Fruit fly (Drosophila melanogaster): ENCODE results near the gene Syx17.

Gene Syx17

DNA sequence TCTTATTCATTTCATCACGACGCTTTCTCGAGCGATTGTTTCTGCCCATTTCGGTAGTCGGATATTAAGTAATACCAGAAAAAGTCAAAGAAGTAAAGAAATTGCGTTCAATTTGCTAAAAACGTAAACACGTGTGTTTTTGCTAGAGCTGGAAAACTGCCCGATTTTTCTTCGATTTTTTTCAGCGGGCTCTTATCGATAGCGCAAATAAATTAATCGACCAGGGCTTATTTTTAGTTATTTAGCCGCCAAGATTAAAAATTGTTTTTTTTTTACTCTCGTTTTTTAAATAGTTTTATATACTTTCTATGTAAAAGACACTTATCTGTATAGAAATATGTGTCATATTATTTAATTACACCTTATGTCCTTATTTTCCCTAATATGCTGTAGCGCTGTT is 2.6 kb downstream of the Syx17 start, which contains the start of gene CG15019 (continued):
- TF ChIP-seq ci (GFP tag; IDR thresholded peaks at IDR 0.05): no peak
- TF ChIP-seq CG13424 (tag; optimal IDR thresholded peaks at IDR 0.05): no peak
- TF ChIP-seq jigr1 (GFP tag; IDR thresholded peaks at IDR 0.05): no peak
- TF ChIP-seq CG34224 (GFP tag; IDR thresholded peaks at IDR 0.05; ENCODE audit: partially characterized antibody): peak; percentile 72
- peak; percentile 65 for TF ChIP-seq CG6791 (GFP tag; IDR thresholded peaks at IDR 0.05; ENCODE audit: partially characterized antibody)
- TF ChIP-seq YL-1 (GFP tag; optimal IDR thresholded peaks at IDR 0.05): peak; percentile 64
- no peak for TF ChIP-seq CG2678 (tag; optimal IDR thresholded peaks at IDR 0.05)
- peak; percentile 76; the same call in 1 of the 2 replicates for TF ChIP-seq sna (GFP tag; IDR thresholded peaks at IDR 0.05; ENCODE audit: partially characterized antibody)
- TF ChIP-seq CG2129 (GFP tag; IDR thresholded peaks at IDR 0.05; ENCODE audit: partially characterized antibody): peak; percentile 55; the same call in 1 of the 2 replicates
- peak; percentile 84 for TF ChIP-seq CG7928 (GFP tag; optimal IDR thresholded peaks at IDR 0.05)
- TF ChIP-seq Max (GFP tag; optimal IDR thresholded peaks at IDR 0.05): peak; percentile 30
- no peak for TF ChIP-seq C15 (GFP tag; IDR thresholded peaks at IDR 0.05)
- peak; percentile 62 for TF ChIP-seq vnd (GFP tag; IDR thresholded peaks at IDR 0.05; ENCODE audit: partially characterized antibody)
- TF ChIP-seq Pdp1 (GFP tag; optimal IDR thresholded peaks at IDR 0.05): peak in 1 of 2 experiments; percentile 6
- peak; percentile 41; the same call in 1 of the 2 replicates for TF ChIP-seq E2f1 (GFP tag; IDR thresholded peaks at IDR 0.05)
- no peak for TF ChIP-seq ase (GFP tag; IDR thresholded peaks at IDR 0.05)
- no peak for TF ChIP-seq CG15696 (tag; optimal IDR thresholded peaks at IDR 0.05)
- peak in 1 of 2 experiments; percentile 60 for TF ChIP-seq Hr78 (GFP tag; optimal IDR thresholded peaks at IDR 0.05)
- peak; percentile 10 for TF ChIP-seq trem (tag; optimal IDR thresholded peaks at IDR 0.05)
- TF ChIP-seq nerfin-2 (GFP tag; IDR thresholded peaks at IDR 0.05; ENCODE audit: partially characterized antibody): 0 out of 2 replicates have a peak, but pooled peaks have one; percentile 51
- no peak for TF ChIP-seq CG4707 (GFP tag; optimal IDR thresholded peaks at IDR 0.05)
- peak; percentile 75 for TF ChIP-seq hbn (GFP tag; IDR thresholded peaks at IDR 0.05; ENCODE audit: partially characterized antibody)

dm6 chr3L:4406653-4407257 is 3.5 kb downstream of the Syx17 start, which contains the start of gene TP53INP:
Gene TP53INP (plus strand): TSS chr3L:4406943.
- TF ChIP-seq CG4404 (GFP tag; IDR thresholded peaks at IDR 0.05) (peak; percentile 69), nom (GFP tag; optimal IDR thresholded peaks at IDR 0.05) (peak; percentile 29), ham (GFP tag; IDR thresholded peaks at IDR 0.05) (no peak), CG15601 (tag; optimal IDR thresholded peaks at IDR 0.05) (peak; percentile 84), CG6683 (GFP tag; optimal IDR thresholded peaks at IDR 0.05) (peak; percentile 63), fru (optimal IDR thresholded peaks at IDR 0.05) (no peak), mam (GFP tag; optimal IDR thresholded peaks at IDR 0.05) (peak; percentile 50), CG12391 (tag; optimal IDR thresholded peaks at IDR 0.05) (peak; percentile 93), CG9932 (GFP tag; IDR thresholded peaks at IDR 0.05) (peak; percentile 68; the same call in 1 of the 2 replicates), az2 (GFP tag; optimal IDR thresholded peaks at IDR 0.05) (peak; percentile 91), caup (GFP tag; optimal IDR thresholded peaks at IDR 0.05; ENCODE audit: severe bottlenecking) (peak; percentile 86), tap (tag; optimal IDR thresholded peaks at IDR 0.05) (peak; percentile 68), CTCF (GFP tag; optimal IDR thresholded peaks at IDR 0.05) (peak; percentile 33), CG12104 (GFP tag; optimal IDR thresholded peaks at IDR 0.05) (peak; percentile 88), CG30431 (GFP tag; optimal IDR thresholded peaks at IDR 0.05) (peak; percentile 72), aop (GFP tag; IDR thresholded peaks at IDR 0.05) (0 out of 2 replicates have a peak, but pooled peaks have one; percentile 5), Ssrp (tag; optimal IDR thresholded peaks at IDR 0.05) (peak; percentile 89), B-H2 (GFP tag; optimal IDR thresholded peaks at IDR 0.05) (peak; percentile 55), Doc2 (GFP tag; IDR thresholded peaks at IDR 0.05) (no peak), CrebB (tag; optimal IDR thresholded peaks at IDR 0.05) (peak; percentile 52), pan (optimal IDR thresholded peaks at IDR 0.05) (no peak), pan (GFP tag; optimal IDR thresholded peaks at IDR 0.05 in 1 of 2, IDR thresholded peaks at IDR 0.05 in 1 of 2) (no peak), H15 (GFP tag; IDR thresholded peaks at IDR 0.05) (peak; percentile 66; the same call in 1 of the 3 replicates), CG2199 (GFP tag; IDR thresholded peaks at IDR 0.05) (0 out of 3 replicates have a peak, but pooled peaks have one; percentile 43), CG8281 (tag; optimal IDR thresholded peaks at IDR 0.05) (peak; percentile 58), crc (GFP tag; optimal IDR thresholded peaks at IDR 0.05) (peak; percentile 50), CG13123 (GFP tag; optimal IDR thresholded peaks at IDR 0.05) (peak; percentile 14)
